Worm (Caenorhabditis elegans): ENCODE measurements around the gene B0228.8.

The B0228.8 gene

ce11 chrII:7776715-7777114, 15.4 kb upstream of the B0228.8 start:
- TF ChIP-seq nhr-25 (tag; optimal IDR thresholded peaks at IDR 0.05) = peak; percentile 25
- TF ChIP-seq nhr-43 (tag; optimal IDR thresholded peaks at IDR 0.05; ENCODE audit: poor library complexity, severe bottlenecking) = peak; percentile 45
- TF ChIP-seq ceh-9 (tag; optimal IDR thresholded peaks at IDR 0.05) = no peak
- no peak for TF ChIP-seq nhr-11 (tag; optimal IDR thresholded peaks at IDR 0.05)
- no peak for TF ChIP-seq skn-1 (tag; optimal IDR thresholded peaks at IDR 0.05)
- peak; percentile 41 for TF ChIP-seq elt-1 (tag; optimal IDR thresholded peaks at IDR 0.05)
- peak; percentile 53 for TF ChIP-seq nhr-23 (tag; optimal IDR thresholded peaks at IDR 0.05)
- TF ChIP-seq jun-1 (tag; optimal IDR thresholded peaks at IDR 0.05) = peak; percentile 22
- no peak for TF ChIP-seq ama-1 (optimal IDR thresholded peaks at IDR 0.05)
- TF ChIP-seq elt-2 (tag; optimal IDR thresholded peaks at IDR 0.05) = peak; percentile 89
- peak; percentile 89 for TF ChIP-seq pqm-1 (tag; optimal IDR thresholded peaks at IDR 0.05)
- TF ChIP-seq elt-3 (tag; optimal IDR thresholded peaks at IDR 0.05) = peak in 2 of 3 experiments; percentile 89 to 90

ce11 chrII:7776232-7776631, 14.9 kb upstream of the B0228.8 start:
- TF ChIP-seq nhr-43 (tag; optimal IDR thresholded peaks at IDR 0.05; ENCODE audit: poor library complexity, severe bottlenecking) = peak; percentile 63
- TF ChIP-seq zag-1 (tag; optimal IDR thresholded peaks at IDR 0.05) = no peak
- no peak for TF ChIP-seq nhr-11 (tag; optimal IDR thresholded peaks at IDR 0.05)
- TF ChIP-seq nhr-23 (tag; optimal IDR thresholded peaks at IDR 0.05) = peak; percentile 12

- TF ChIP-seq nhr-43 (tag; optimal IDR thresholded peaks at IDR 0.05; ENCODE audit: poor library complexity, severe bottlenecking) = peak; percentile 88
- TF ChIP-seq elt-3 (tag; optimal IDR thresholded peaks at IDR 0.05) = peak in 1 of 3 experiments; percentile 15
- peak; percentile 15 for TF ChIP-seq elt-2 (tag; optimal IDR thresholded peaks at IDR 0.05)
- peak; percentile 50 for TF ChIP-seq tbx-2 (tag; optimal IDR thresholded peaks at IDR 0.05)
- TF ChIP-seq mml-1 (tag; optimal IDR thresholded peaks at IDR 0.05) = no peak
- peak; percentile 52 for TF ChIP-seq ama-1 (optimal IDR thresholded peaks at IDR 0.05)
- TF ChIP-seq jun-1 (tag; optimal IDR thresholded peaks at IDR 0.05) = no peak
Measured at ce11 chrII:7773427-7773993, 12.2 kb upstream of the B0228.8 start.

ce11 chrII:7772411-7772810, 11.1 kb upstream of the B0228.8 start, which contains the start of gene C06A8.6:
Gene C06A8.6, plus strand, starts transcription at chrII:7772499.
- TF ChIP-seq ZK546.5 (tag; optimal IDR thresholded peaks at IDR 0.05) = no peak
- TF ChIP-seq egl-27 (tag; optimal IDR thresholded peaks at IDR 0.05) = no peak
- no peak for TF ChIP-seq fkh-10 (GFP tag; optimal IDR thresholded peaks at IDR 0.05)
- no peak for TF ChIP-seq nhr-43 (tag; optimal IDR thresholded peaks at IDR 0.05; ENCODE audit: poor library complexity, severe bottlenecking)

ce11 chrII:7771917-7772316, 10.6 kb upstream of the B0228.8 start, which contains the start of gene C06A8.8:
Gene C06A8.8, minus strand, starts transcription at chrII:7772017.
- TF ChIP-seq ztf-4 (tag; optimal IDR thresholded peaks at IDR 0.05) = no peak
- TF ChIP-seq elt-3 (tag; optimal IDR thresholded peaks at IDR 0.05) = no peak
- no peak for TF ChIP-seq daf-12 (tag; optimal IDR thresholded peaks at IDR 0.05)
- TF ChIP-seq ceh-16 (tag; optimal IDR thresholded peaks at IDR 0.05) = no peak
- TF ChIP-seq nhr-43 (tag; optimal IDR thresholded peaks at IDR 0.05; ENCODE audit: poor library complexity, severe bottlenecking) = no peak
- TF ChIP-seq eor-1 (tag; optimal IDR thresholded peaks at IDR 0.05) = no peak
- no peak for TF ChIP-seq fkh-10 (GFP tag; optimal IDR thresholded peaks at IDR 0.05)
- TF ChIP-seq egl-27 (tag; optimal IDR thresholded peaks at IDR 0.05) = no peak
- no peak for TF ChIP-seq mdl-1 (tag; optimal IDR thresholded peaks at IDR 0.05)

ce11 chrII:7770253-7770652, 8.9 kb upstream of the B0228.8 start:
- TF ChIP-seq ztf-4 (tag; optimal IDR thresholded peaks at IDR 0.05) = no peak
- no peak for TF ChIP-seq mdl-1 (tag; optimal IDR thresholded peaks at IDR 0.05)
- TF ChIP-seq nhr-28 (tag; optimal IDR thresholded peaks at IDR 0.05) = no peak
- TF ChIP-seq unc-39 (tag; optimal IDR thresholded peaks at IDR 0.05) = no peak
- TF ChIP-seq nhr-43 (tag; optimal IDR thresholded peaks at IDR 0.05; ENCODE audit: poor library complexity, severe bottlenecking) = no peak
- no peak for TF ChIP-seq elt-2 (tag; optimal IDR thresholded peaks at IDR 0.05)
- no peak for TF ChIP-seq ZK546.5 (tag; optimal IDR thresholded peaks at IDR 0.05)
- no peak for TF ChIP-seq elt-3 (tag; optimal IDR thresholded peaks at IDR 0.05)
- no peak for TF ChIP-seq fos-1 (tag; optimal IDR thresholded peaks at IDR 0.05)
- TF ChIP-seq lin-39 (tag; optimal IDR thresholded peaks at IDR 0.05) = no peak
- no peak for TF ChIP-seq egl-27 (tag; optimal IDR thresholded peaks at IDR 0.05)
- no peak for TF ChIP-seq mml-1 (tag; optimal IDR thresholded peaks at IDR 0.05)

- no peak for TF ChIP-seq eor-1 (tag; optimal IDR thresholded peaks at IDR 0.05)
- TF ChIP-seq pqm-1 (tag; optimal IDR thresholded peaks at IDR 0.05) = no peak
- TF ChIP-seq daf-12 (tag; optimal IDR thresholded peaks at IDR 0.05) = no peak
- TF ChIP-seq nfya-1 (tag; optimal IDR thresholded peaks at IDR 0.05; ENCODE audit: insufficient read depth) = no peak
- no peak for TF ChIP-seq ama-1 (optimal IDR thresholded peaks at IDR 0.05)
- TF ChIP-seq unc-39 (tag; optimal IDR thresholded peaks at IDR 0.05) = no peak
Measured at ce11 chrII:7769254-7769653, 7.9 kb upstream of the B0228.8 start.
